Fruit fly (Drosophila melanogaster): Measurements from ENCODE around the gene sws.

The sws gene

DNA sequence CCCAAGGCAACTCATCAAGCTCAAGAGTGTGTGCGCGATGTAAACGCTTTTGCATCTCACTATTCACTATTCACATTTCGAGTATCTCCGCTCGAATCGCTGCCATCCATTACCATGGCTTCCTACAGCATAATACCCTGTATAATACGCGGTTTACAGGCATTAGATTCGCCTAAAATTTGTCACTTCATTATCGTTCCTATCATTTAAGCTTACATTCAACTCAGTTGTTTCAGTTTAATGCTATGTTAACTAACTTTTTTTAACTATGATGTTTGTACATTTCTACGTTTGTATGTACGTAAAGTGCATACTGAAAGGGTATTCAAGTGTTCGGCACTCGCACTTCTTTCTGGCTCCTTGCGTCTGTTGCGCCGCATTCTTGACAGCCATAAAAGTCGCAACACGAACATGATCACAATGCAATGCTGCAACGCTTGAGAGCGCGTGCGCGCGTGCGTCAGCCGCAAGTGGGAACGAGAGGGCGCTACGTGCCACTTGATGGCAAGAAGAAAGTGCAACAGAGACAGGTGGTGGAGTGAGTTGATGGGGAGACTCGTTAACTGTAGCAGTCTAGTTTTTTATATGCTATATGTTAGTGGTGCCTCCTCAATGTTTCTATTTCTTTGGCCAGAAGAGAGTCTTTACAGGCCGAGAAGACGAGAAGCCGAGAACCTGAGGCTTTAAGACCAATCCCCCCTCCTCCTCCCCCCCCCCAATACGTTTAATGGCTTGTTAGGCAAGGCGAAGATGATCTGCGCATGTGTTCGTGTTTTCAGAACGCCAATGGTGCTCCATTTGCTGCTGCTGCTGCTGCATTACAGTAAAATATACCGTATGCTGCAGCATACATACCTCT is 9.2 kb upstream of the sws start (continued):
- TF ChIP-seq CG11294 (GFP tag; IDR thresholded peaks at IDR 0.05), result no peak
- TF ChIP-seq CG34406 (GFP tag; optimal IDR thresholded peaks at IDR 0.05), result no peak
- no peak for TF ChIP-seq CG8632 (GFP tag; optimal IDR thresholded peaks at IDR 0.05)
- TF ChIP-seq CG31627 (GFP tag; optimal IDR thresholded peaks at IDR 0.05), result no peak
- TF ChIP-seq CG1621 (tag; optimal IDR thresholded peaks at IDR 0.05), result no peak
- TF ChIP-seq CG10631 (GFP tag; optimal IDR thresholded peaks at IDR 0.05), result peak; percentile 28
- TF ChIP-seq dac (GFP tag; optimal IDR thresholded peaks at IDR 0.05), result no peak
- TF ChIP-seq fd85E (GFP tag; optimal IDR thresholded peaks at IDR 0.05), result no peak
- TF ChIP-seq CG9139 (GFP tag; optimal IDR thresholded peaks at IDR 0.05), result no peak
- TF ChIP-seq Eip75B (GFP tag; optimal IDR thresholded peaks at IDR 0.05), result peak; percentile 3
- TF ChIP-seq CG3919 (GFP tag; optimal IDR thresholded peaks at IDR 0.05), result no peak
- TF ChIP-seq Hr38 (GFP tag; optimal IDR thresholded peaks at IDR 0.05), result no peak
- no peak for TF ChIP-seq spab (GFP tag; optimal IDR thresholded peaks at IDR 0.05)
- TF ChIP-seq dsx (GFP tag; optimal IDR thresholded peaks at IDR 0.05; ENCODE audit: poor library complexity, severe bottlenecking), result peak; percentile 30
- TF ChIP-seq CG3032 (tag; optimal IDR thresholded peaks at IDR 0.05), result no peak

DNA sequence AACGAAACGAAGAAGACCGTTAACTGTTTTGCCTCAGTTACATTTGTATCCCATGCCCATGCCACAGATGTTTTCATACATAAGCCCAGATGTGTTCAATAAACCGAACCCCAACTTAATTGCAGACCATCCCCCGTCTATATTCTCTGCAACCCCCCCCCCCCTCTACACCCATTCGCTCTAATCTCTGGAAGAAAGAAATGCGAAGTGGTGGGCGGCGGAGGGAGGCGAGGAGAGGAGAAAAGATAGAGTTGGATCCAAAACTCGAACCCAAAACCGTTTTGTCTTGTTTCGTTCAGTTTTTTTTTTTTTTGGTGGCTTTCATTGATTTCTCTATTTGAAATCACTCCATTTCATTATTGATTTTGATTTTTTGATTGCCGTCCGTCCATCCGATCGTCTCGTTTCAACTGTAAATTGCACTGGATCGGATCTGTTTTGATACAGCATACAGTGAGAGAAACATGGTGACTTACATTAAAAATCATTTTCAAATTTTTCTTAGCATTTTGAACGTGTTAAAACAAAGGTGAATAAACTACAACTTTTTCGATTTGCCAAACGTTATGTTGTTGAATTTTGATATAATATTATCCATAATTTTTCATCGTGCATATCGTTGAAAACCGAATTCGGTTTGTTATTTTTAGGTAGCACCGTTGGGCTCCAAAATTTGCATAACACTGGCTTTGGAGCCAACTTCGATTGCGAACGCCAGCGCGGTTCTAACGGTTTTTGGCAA is 7.7 kb upstream of the sws start:
- TF ChIP-seq Ets21C (GFP tag; optimal IDR thresholded peaks at IDR 0.05), result peak; percentile 9
- no peak for TF ChIP-seq CG6854 (GFP tag; optimal IDR thresholded peaks at IDR 0.05)
- peak; percentile 7 for TF ChIP-seq Ets96B (tag; optimal IDR thresholded peaks at IDR 0.05)
- peak; percentile 45; the same call in 2 of the 3 replicates for TF ChIP-seq CG8119 (GFP tag; IDR thresholded peaks at IDR 0.05)
- no peak for TF ChIP-seq Sox15 (GFP tag; optimal IDR thresholded peaks at IDR 0.05)
- peak; percentile 24 for TF ChIP-seq CG6792 (GFP tag; optimal IDR thresholded peaks at IDR 0.05)
- peak; percentile 17 for TF ChIP-seq CG10669 (GFP tag; optimal IDR thresholded peaks at IDR 0.05)
- TF ChIP-seq Sox14 (GFP tag; optimal IDR thresholded peaks at IDR 0.05), result peak; percentile 31
- TF ChIP-seq Sox102F (GFP tag; optimal IDR thresholded peaks at IDR 0.05), result peak; percentile 35
- TF ChIP-seq CG7368 (GFP tag; optimal IDR thresholded peaks at IDR 0.05), result no peak
- TF ChIP-seq spab (GFP tag; optimal IDR thresholded peaks at IDR 0.05), result no peak
- TF ChIP-seq Gug (GFP tag; IDR thresholded peaks at IDR 0.05), result no peak
- TF ChIP-seq CG4318 (GFP tag; optimal IDR thresholded peaks at IDR 0.05), result peak; percentile 10
- TF ChIP-seq CG11294 (GFP tag; IDR thresholded peaks at IDR 0.05), result no peak
- TF ChIP-seq ss (GFP tag; optimal IDR thresholded peaks at IDR 0.05), result no peak
- TF ChIP-seq topi (GFP tag; optimal IDR thresholded peaks at IDR 0.05), result peak; percentile 61
- peak; percentile 39 for TF ChIP-seq Hr39 (GFP tag; optimal IDR thresholded peaks at IDR 0.05)
- TF ChIP-seq esn (GFP tag; optimal IDR thresholded peaks at IDR 0.05), result peak; percentile 51
- peak; percentile 39 for TF ChIP-seq CG31627 (GFP tag; optimal IDR thresholded peaks at IDR 0.05)
- TF ChIP-seq net (GFP tag; optimal IDR thresholded peaks at IDR 0.05), result peak; percentile 21
- TF ChIP-seq CG8632 (GFP tag; optimal IDR thresholded peaks at IDR 0.05), result peak; percentile 27
- TF ChIP-seq CG32006 (GFP tag; optimal IDR thresholded peaks at IDR 0.05), result peak; percentile 67
- no peak for TF ChIP-seq CG1621 (tag; optimal IDR thresholded peaks at IDR 0.05)
- TF ChIP-seq OdsH (GFP tag; optimal IDR thresholded peaks at IDR 0.05), result peak; percentile 44
- TF ChIP-seq CG10631 (GFP tag; optimal IDR thresholded peaks at IDR 0.05), result peak; percentile 33
- TF ChIP-seq Hr4 (GFP tag; optimal IDR thresholded peaks at IDR 0.05), result peak; percentile 61
- no peak for TF ChIP-seq CG3032 (tag; optimal IDR thresholded peaks at IDR 0.05)
- no peak for TF ChIP-seq Blimp-1 (GFP tag; optimal IDR thresholded peaks at IDR 0.05)
- peak; percentile 87 for TF ChIP-seq Eip78C (GFP tag)
- TF ChIP-seq CG15336 (GFP tag; IDR thresholded peaks at IDR 0.05), result peak; percentile 59
- TF ChIP-seq eg (GFP tag; IDR thresholded peaks at IDR 0.05), result peak; percentile 60; the same call in 2 of the 3 replicates
- TF ChIP-seq vri (GFP tag; optimal IDR thresholded peaks at IDR 0.05), result no peak
- peak in 1 of 2 experiments; percentile 23 for TF ChIP-seq salr (GFP tag; optimal IDR thresholded peaks at IDR 0.05)
- peak; percentile 36 for TF ChIP-seq acj6 (GFP tag; optimal IDR thresholded peaks at IDR 0.05)
- peak; percentile 38 for TF ChIP-seq lz (GFP tag; optimal IDR thresholded peaks at IDR 0.05)
- TF ChIP-seq CG8319 (GFP tag; optimal IDR thresholded peaks at IDR 0.05), result no peak
- peak; percentile 31 for TF ChIP-seq Smox (GFP tag; optimal IDR thresholded peaks at IDR 0.05)
- TF ChIP-seq Hr38 (GFP tag; optimal IDR thresholded peaks at IDR 0.05), result no peak
- TF ChIP-seq dac (GFP tag; optimal IDR thresholded peaks at IDR 0.05), result peak; percentile 1
- TF ChIP-seq Eip75B (GFP tag; optimal IDR thresholded peaks at IDR 0.05), result peak; percentile 35
